Fruit fly (Drosophila melanogaster) whole organism, embryonic: ENCODE data around the gene BthD.
A peak's percentile ranks its signal among the peaks of the same experiment; 100 is the strongest.

Source experiments
- Aef1 ChIP-seq: fragments of 200-800 bp; sonication (Bioruptor generic); IDR thresholded peaks from 3 replicates; pipeline ENCODE4 v1.3.6; 2022; ENCODE audit warnings: missing biosample characterization, missing genetic modification characterization
- CG10209 ChIP-seq: fragments of 200-800 bp; sonication (Bioruptor generic); optimal IDR thresholded peaks from 3 replicates; lab custom pipeline; 2017; ENCODE audit warnings: missing biosample characterization, mild to moderate bottlenecking, missing genetic modification characterization, missing genetic modification reagents
- CG1024 ChIP-seq: fragments of 200-800 bp; sonication (Bioruptor generic); IDR thresholded peaks from 2 replicates; pipeline ENCODE4 v1.3.6; 2022; ENCODE audit warnings: missing biosample characterization, missing genetic modification characterization
- CG10959 ChIP-seq: fragments of 200-800 bp; sonication (Bioruptor generic); IDR thresholded peaks from 2 replicates; pipeline ENCODE4 v1.3.6; 2022; ENCODE audit warnings: missing biosample characterization, missing genetic modification characterization
- CG12155 ChIP-seq: fragments of 200-800 bp; sonication (Bioruptor generic); optimal IDR thresholded peaks from 3 replicates; lab custom pipeline; 2016; ENCODE audit warnings: missing biosample characterization, missing genetic modification characterization
- CG12659 ChIP-seq: fragments of 200-800 bp; sonication (Bioruptor generic); optimal IDR thresholded peaks from 3 replicates; lab custom pipeline; 2017; ENCODE audit warnings: mild to moderate bottlenecking, missing biosample characterization, missing genetic modification reagents, missing genetic modification characterization
- CG1603 ChIP-seq: fragments of 200-800 bp; sonication (Bioruptor generic); optimal IDR thresholded peaks from 2 replicates; lab custom pipeline; 2019; ENCODE audit warnings: missing biosample characterization, mild to moderate bottlenecking, missing genetic modification characterization, moderate library complexity
- CG17359 ChIP-seq: fragments of 200-800 bp; sonication (Bioruptor generic); optimal IDR thresholded peaks from 3 replicates; lab custom pipeline; 2018; ENCODE audit warnings: missing biosample characterization, mild to moderate bottlenecking, missing genetic modification characterization, moderate library complexity
- CG2116 ChIP-seq: fragments of 200-800 bp; sonication (Bioruptor generic); optimal IDR thresholded peaks from 3 replicates; lab custom pipeline; 2018; ENCODE audit warnings: missing biosample characterization, mild to moderate bottlenecking, missing genetic modification characterization
- CG2129 ChIP-seq: fragments of 200-800 bp; sonication (Bioruptor generic); IDR thresholded peaks from 2 replicates; pipeline ENCODE4 v1.3.6; 2022; ENCODE audit warnings: missing biosample characterization, missing genetic modification characterization; ENCODE audit not compliant: partially characterized antibody
- CG3163 ChIP-seq: fragments of 200-800 bp; sonication (Bioruptor generic); optimal IDR thresholded peaks from 3 replicates; lab custom pipeline; 2016; ENCODE audit warnings: missing biosample characterization, missing genetic modification characterization
- CG32532 ChIP-seq: fragments of 200-800 bp; sonication (Bioruptor generic); IDR thresholded peaks from 2 replicates; pipeline ENCODE4 v1.3.6; 2022; ENCODE audit warnings: missing biosample characterization, missing genetic modification characterization
- CG3281 ChIP-seq: fragments of 200-800 bp; sonication (Bioruptor generic); optimal IDR thresholded peaks from 3 replicates; lab custom pipeline; 2017; ENCODE audit warnings: missing biosample characterization, mild to moderate bottlenecking, missing genetic modification characterization
- CG3407 ChIP-seq: fragments of 200-800 bp; sonication (Bioruptor generic); optimal IDR thresholded peaks from 2 replicates; lab custom pipeline; 2018; ENCODE audit warnings: missing biosample characterization, mild to moderate bottlenecking, missing genetic modification characterization
- CG42726 ChIP-seq: fragments of 200-800 bp; sonication (Bioruptor generic); IDR thresholded peaks from 2 replicates; pipeline ENCODE4 v1.3.6; 2022; ENCODE audit warnings: missing biosample characterization, missing genetic modification characterization; ENCODE audit not compliant: partially characterized antibody
- CG4424 ChIP-seq: fragments of 200-800 bp; sonication (Bioruptor generic); optimal IDR thresholded peaks from 3 replicates; lab custom pipeline; 2016; ENCODE audit warnings: missing biosample characterization, missing genetic modification characterization
- CG4707 ChIP-seq: fragments of 200-800 bp; sonication (Bioruptor generic); optimal IDR thresholded peaks from 2 replicates; lab custom pipeline; 2018; ENCODE audit warnings: missing biosample characterization, mild to moderate bottlenecking, missing genetic modification characterization, moderate library complexity
- CG5180 ChIP-seq: fragments of 200-800 bp; sonication (Bioruptor generic); optimal IDR thresholded peaks from 3 replicates; lab custom pipeline; 2017; ENCODE audit warnings: missing biosample characterization, missing genetic modification characterization, mild to moderate bottlenecking, moderate library complexity, missing genetic modification reagents
- CG5245 ChIP-seq: fragments of 200-800 bp; sonication (Bioruptor generic); optimal IDR thresholded peaks from 3 replicates; lab custom pipeline; 2016; ENCODE audit warnings: missing biosample characterization, missing genetic modification characterization
- CG6689 ChIP-seq: fragments of 200-800 bp; sonication (Bioruptor generic); IDR thresholded peaks from 2 replicates; pipeline ENCODE4 v1.3.6; 2022; ENCODE audit warnings: missing biosample characterization, missing genetic modification characterization
- CG8359 ChIP-seq: fragments of 200-800 bp; sonication (Bioruptor generic); optimal IDR thresholded peaks from 2 replicates; lab custom pipeline; 2017; ENCODE audit warnings: missing biosample characterization, mild to moderate bottlenecking, missing genetic modification characterization, borderline replicate concordance
- CG9932 ChIP-seq: fragments of 200-800 bp; sonication (Bioruptor generic); IDR thresholded peaks from 2 replicates; pipeline ENCODE4 v1.3.6; 2022; ENCODE audit warnings: missing biosample characterization, missing genetic modification characterization
- HLH54F ChIP-seq: fragments of 200-800 bp; sonication (Bioruptor generic); optimal IDR thresholded peaks from 3 replicates; lab custom pipeline; 2016; ENCODE audit warnings: missing biosample characterization, missing genetic modification characterization
- HLHmδ ChIP-seq: fragments of 200-800 bp; sonication (Bioruptor generic); optimal IDR thresholded peaks from 2 replicates; lab custom pipeline; 2018; ENCODE audit warnings: missing biosample characterization, mild to moderate bottlenecking, missing genetic modification characterization, moderate library complexity
- Hand ChIP-seq: fragments of 200-800 bp; sonication (Bioruptor generic); optimal IDR thresholded peaks from 2 replicates; lab custom pipeline; 2017; ENCODE audit warnings: mild to moderate bottlenecking, missing biosample characterization, missing genetic modification reagents, missing genetic modification characterization
- Hr3 ChIP-seq: fragments of 200-800 bp; sonication (Bioruptor generic); optimal IDR thresholded peaks from 3 replicates; lab custom pipeline; 2016; ENCODE audit warnings: missing biosample characterization, missing genetic modification characterization
- Hsf ChIP-seq: fragments of 200-800 bp; sonication (Bioruptor generic); optimal IDR thresholded peaks from 3 replicates; lab custom pipeline; 2016; ENCODE audit warnings: missing biosample characterization, missing genetic modification characterization
- Jarid2 ChIP-seq: fragments of 200-800 bp; sonication (Bioruptor generic); optimal IDR thresholded peaks from 3 replicates; lab custom pipeline; 2017; ENCODE audit warnings: mild to moderate bottlenecking, missing biosample characterization, missing genetic modification reagents, missing genetic modification characterization
- Med ChIP-seq: fragments of 200-800 bp; sonication (Bioruptor generic); peaks from one replicate; lab custom pipeline; 2016; ENCODE audit warnings: missing biosample characterization, missing genetic modification characterization, mild to moderate bottlenecking, inconsistent platforms, moderate library complexity
- Usf ChIP-seq: fragments of 200-800 bp; sonication (Bioruptor generic); optimal IDR thresholded peaks from 2 replicates; lab custom pipeline; 2017; ENCODE audit warnings: missing genotype, missing biosample characterization, missing genetic modification characterization
- Xrp1 ChIP-seq: fragments of 200-800 bp; sonication (Bioruptor generic); IDR thresholded peaks from 2 replicates; pipeline ENCODE4 v1.3.6; 2022; ENCODE audit warnings: missing biosample characterization, missing genetic modification characterization
- amos ChIP-seq: fragments of 200-800 bp; sonication (Bioruptor generic); IDR thresholded peaks from 2 replicates; pipeline ENCODE4 v1.3.6; 2022; ENCODE audit warnings: missing biosample characterization, missing genetic modification characterization; ENCODE audit not compliant: partially characterized antibody
- ash1 ChIP-seq: fragments of 200-800 bp; sonication (Bioruptor generic); optimal IDR thresholded peaks from 2 replicates; lab custom pipeline; 2018; ENCODE audit warnings: missing biosample characterization, mild to moderate bottlenecking, missing genetic modification characterization
- ato ChIP-seq: fragments of 200-800 bp; sonication (Bioruptor generic); IDR thresholded peaks from 2 replicates; pipeline ENCODE4 v1.3.6; 2022; ENCODE audit warnings: missing biosample characterization, missing genetic modification characterization; ENCODE audit not compliant: partially characterized antibody
- bsh ChIP-seq, 2 experiments: fragments of 200-800 bp; sonication (Bioruptor generic); optimal IDR thresholded peaks; 2 replicates each; lab custom pipeline; 2017 to 2018; ENCODE audit warnings: mild to moderate bottlenecking in 2 of 2, missing biosample characterization in 2 of 2, missing genetic modification characterization in 2 of 2, moderate library complexity in 1 of 2
- caup ChIP-seq: fragments of 200-800 bp; sonication (Bioruptor generic); optimal IDR thresholded peaks from 3 replicates; lab custom pipeline; 2017; ENCODE audit warnings: missing biosample characterization, mild to moderate bottlenecking, missing genetic modification characterization, moderate library complexity; ENCODE audit not compliant: severe bottlenecking
- eyg ChIP-seq: fragments of 200-800 bp; sonication (Bioruptor generic); optimal IDR thresholded peaks from 3 replicates; lab custom pipeline; 2016; ENCODE audit warnings: missing biosample characterization, missing genetic modification characterization
- gcm ChIP-seq: fragments of 200-800 bp; sonication (Bioruptor generic); optimal IDR thresholded peaks from 2 replicates; lab custom pipeline; 2019; ENCODE audit warnings: missing biosample characterization, mild to moderate bottlenecking, missing genetic modification characterization, moderate library complexity
- her ChIP-seq: fragments of 200-800 bp; sonication (Bioruptor generic); optimal IDR thresholded peaks from 2 replicates; lab custom pipeline; 2016; ENCODE audit warnings: missing biosample characterization, missing genetic modification characterization
- hth ChIP-seq: fragments of >200 bp; optimal IDR thresholded peaks from 2 replicates; lab custom pipeline; 2017; ENCODE audit warnings: inconsistent platforms
- knrl ChIP-seq: fragments of 200-800 bp; sonication (Bioruptor generic); IDR thresholded peaks from 3 replicates; pipeline ENCODE4 v1.3.6; 2022; ENCODE audit warnings: missing biosample characterization, missing genetic modification characterization; ENCODE audit not compliant: partially characterized antibody
- nerfin-1 ChIP-seq: fragments of 200-800 bp; sonication (Bioruptor generic); optimal IDR thresholded peaks from 3 replicates; lab custom pipeline; 2019; ENCODE audit warnings: missing biosample characterization, mild to moderate bottlenecking, missing genetic modification characterization, moderate library complexity
- nmo ChIP-seq: fragments of 200-800 bp; sonication (Bioruptor generic); optimal IDR thresholded peaks from 2 replicates; lab custom pipeline; 2018; ENCODE audit warnings: missing biosample characterization, mild to moderate bottlenecking, missing genetic modification characterization, moderate library complexity
- pan ChIP-seq, 4 experiments: fragments of >200 bp in 3 of 4; fragments of 200-800 bp in 1 of 4; sonication (Bioruptor generic) in 1 of 4; optimal IDR thresholded peaks in 3 of 4; IDR thresholded peaks in 1 of 4; 2 replicates each; pipeline versions ENCODE4 v1.3.6 to Lab custom; 2017 to 2022; ENCODE audit warnings: missing biosample characterization in 2 of 4, missing genetic modification characterization in 2 of 4, mixed read lengths in 1 of 4
- peb ChIP-seq: fragments of 200-800 bp; sonication (Bioruptor generic); IDR thresholded peaks from 2 replicates; pipeline ENCODE4 v1.3.6; 2022; ENCODE audit warnings: missing biosample characterization, missing genetic modification characterization
- run ChIP-seq: fragments of 200-800 bp; sonication (Bioruptor generic); optimal IDR thresholded peaks from 3 replicates; lab custom pipeline; 2018; ENCODE audit warnings: missing biosample characterization, mild to moderate bottlenecking, missing genetic modification characterization
- zf30C ChIP-seq: fragments of 200-800 bp; sonication (Bioruptor generic); optimal IDR thresholded peaks from 3 replicates; lab custom pipeline; 2018; ENCODE audit warnings: missing biosample characterization, mild to moderate bottlenecking, missing genetic modification characterization
- zfh1 ChIP-seq: fragments of 200-800 bp; sonication (Bioruptor generic); IDR thresholded peaks from 3 replicates; pipeline ENCODE4 v1.3.6; 2022; ENCODE audit warnings: missing biosample characterization, missing genetic modification characterization

Gene BthD

dm6 chrX:13630290-13630900, 18.5 kb downstream of the BthD start (continued):
- no peak for TF ChIP-seq Aef1 (GFP tag; lab: Robert Waterston, UW)
- TF ChIP-seq CG12659 (GFP tag; lab: Kevin White, UChicago): peak; percentile 1
- TF ChIP-seq CG3407 (GFP tag; lab: Kevin White, UChicago): no peak
- 0 out of 3 replicates have a peak, but pooled peaks have one; percentile 44 for TF ChIP-seq zfh1 (GFP tag; lab: Robert Waterston, UW)
- no peak for TF ChIP-seq run (tag; lab: Kevin White, UChicago)
- no peak for TF ChIP-seq ato (GFP tag; lab: Robert Waterston, UW)
- TF ChIP-seq nerfin-1: no peak
- no peak for TF ChIP-seq CG2129 (GFP tag; lab: Robert Waterston, UW)
- TF ChIP-seq Hr3 (GFP tag; lab: Kevin White, UChicago): peak; percentile 16
- TF ChIP-seq her: no peak
- TF ChIP-seq CG12155 (GFP tag; lab: Kevin White, UChicago): no peak
- no peak for TF ChIP-seq pan (optimal IDR thresholded peaks at IDR 0.05; lab: Kevin White, UChicago)
- TF ChIP-seq pan (GFP tag; optimal IDR thresholded peaks at IDR 0.05 in 1 of 2, IDR thresholded peaks at IDR 0.05 in 1 of 2): peak in 1 of 2 experiments; percentile 23
- TF ChIP-seq Hand (GFP tag; lab: Kevin White, UChicago): no peak
- no peak for TF ChIP-seq hth (lab: Kevin White, UChicago)
- TF ChIP-seq bsh (GFP tag; optimal IDR thresholded peaks at IDR 0.05; lab: Kevin White, UChicago): peak in 1 of 2 experiments; percentile 67
- TF ChIP-seq CG2116 (GFP tag; lab: Kevin White, UChicago): no peak
- TF ChIP-seq peb: no peak
- TF ChIP-seq CG4424 (GFP tag; lab: Kevin White, UChicago): peak; percentile 37
- peak; percentile 7 for TF ChIP-seq Hsf
- no peak for TF ChIP-seq CG10959
- no peak for TF ChIP-seq CG3281 (GFP tag; lab: Kevin White, UChicago)
- TF ChIP-seq CG42726 (GFP tag; lab: Robert Waterston, UW): no peak
- peak; percentile 33 for TF ChIP-seq CG10209 (GFP tag; lab: Kevin White, UChicago)
- no peak for TF ChIP-seq ash1 (GFP tag; lab: Kevin White, UChicago)
- TF ChIP-seq gcm: no peak
- TF ChIP-seq CG8359 (GFP tag; lab: Kevin White, UChicago): no peak
- no peak for TF ChIP-seq CG9932 (GFP tag; lab: Robert Waterston, UW)
- peak; percentile 81 for TF ChIP-seq Med (GFP tag; lab: Kevin White, UChicago)
- no peak for TF ChIP-seq eyg (GFP tag; lab: Kevin White, UChicago)
- peak; percentile 45 for TF ChIP-seq CG1603 (tag; lab: Kevin White, UChicago)
- no peak for TF ChIP-seq CG32532 (GFP tag; lab: Robert Waterston, UW)
- TF ChIP-seq CG1024 (GFP tag; lab: Robert Waterston, UW): no peak
- TF ChIP-seq caup (GFP tag; lab: Kevin White, UChicago): no peak
- peak; percentile 60; the same call in 1 of the 2 replicates for TF ChIP-seq Xrp1
- no peak for TF ChIP-seq zf30C (GFP tag; lab: Kevin White, UChicago)
- TF ChIP-seq CG17359: peak; percentile 30
- 0 out of 2 replicates have a peak, but pooled peaks have one; percentile 27 for TF ChIP-seq CG6689 (GFP tag; lab: Robert Waterston, UW)
- TF ChIP-seq HLHmδ (GFP tag; lab: Kevin White, UChicago): no peak
- TF ChIP-seq CG5180 (GFP tag; lab: Kevin White, UChicago): no peak
- TF ChIP-seq nmo (GFP tag; lab: Kevin White, UChicago): peak; percentile 32
- no peak for TF ChIP-seq CG5245 (GFP tag; lab: Kevin White, UChicago)
- TF ChIP-seq Jarid2 (GFP tag; lab: Kevin White, UChicago): no peak
- no peak for TF ChIP-seq knrl
- TF ChIP-seq CG3163 (GFP tag; lab: Kevin White, UChicago): no peak
- TF ChIP-seq amos (GFP tag; lab: Robert Waterston, UW): no peak
- no peak for TF ChIP-seq HLH54F (GFP tag; lab: Kevin White, UChicago)
- no peak for TF ChIP-seq CG4707 (GFP tag; lab: Kevin White, UChicago)
- no peak for TF ChIP-seq Usf (GFP tag; lab: Kevin White, UChicago)
